Fruit fly (Drosophila melanogaster): ENCODE data around the gene CG16815.

- TF ChIP-seq CG8478 (optimal IDR thresholded peaks at IDR 0.05) (no peak), CTCF (optimal IDR thresholded peaks at IDR 0.05) (no peak)
These were observed 30.0 kb downstream of the CG16815 start, which contains the start of gene CG31730 for dm6 chr2L:13259643-13260042.
